Fruit fly (Drosophila melanogaster) whole organism, embryonic: ENCODE results near the gene Rbf2.

ENCODE experiments used
- Abd-B ChIP-seq: fragments of 200-800 bp; sonication (Bioruptor generic); optimal IDR thresholded peaks from 2 replicates; lab custom pipeline; 2018; ENCODE audit warnings: missing biosample characterization, mild to moderate bottlenecking, missing genetic modification characterization, moderate library complexity
- Ada2b ChIP-seq: fragments of 200-800 bp; sonication (Bioruptor generic); IDR thresholded peaks from 2 replicates; pipeline ENCODE4 v1.3.6; 2022; ENCODE audit warnings: missing biosample characterization, missing genetic modification characterization
- CG1024 ChIP-seq: fragments of 200-800 bp; sonication (Bioruptor generic); IDR thresholded peaks from 2 replicates; pipeline ENCODE4 v1.3.6; 2022; ENCODE audit warnings: missing biosample characterization, missing genetic modification characterization
- CG10431 ChIP-seq: fragments of 200-800 bp; sonication (Bioruptor generic); optimal IDR thresholded peaks from 3 replicates; lab custom pipeline; 2018; ENCODE audit warnings: missing biosample characterization, mild to moderate bottlenecking, missing genetic modification characterization
- CG10543 ChIP-seq: fragments of 200-800 bp; sonication (Bioruptor generic); optimal IDR thresholded peaks from 3 replicates; lab custom pipeline; 2017; ENCODE audit warnings: missing biosample characterization, mild to moderate bottlenecking, missing genetic modification characterization, moderate library complexity
- CG11093 ChIP-seq: fragments of 200-800 bp; sonication (Bioruptor generic); IDR thresholded peaks from 3 replicates; pipeline ENCODE4 v1.3.6; 2022; ENCODE audit warnings: missing biosample characterization, missing genetic modification characterization
- CG11247 ChIP-seq: fragments of 200-800 bp; sonication (Bioruptor generic); IDR thresholded peaks from 2 replicates; pipeline ENCODE4 v1.3.6; 2022; ENCODE audit warnings: missing biosample characterization, missing genetic modification characterization
- CG12071 ChIP-seq: fragments of 200-800 bp; sonication (Bioruptor generic); optimal IDR thresholded peaks from 3 replicates; lab custom pipeline; 2018; ENCODE audit warnings: missing biosample characterization, mild to moderate bottlenecking, missing genetic modification characterization
- CG12155 ChIP-seq: fragments of 200-800 bp; sonication (Bioruptor generic); optimal IDR thresholded peaks from 3 replicates; lab custom pipeline; 2016; ENCODE audit warnings: missing biosample characterization, missing genetic modification characterization
- CG1233 ChIP-seq: fragments of 200-800 bp; sonication (Bioruptor generic); optimal IDR thresholded peaks from 4 replicates; lab custom pipeline; 2018; ENCODE audit warnings: missing biosample characterization, mild to moderate bottlenecking, missing genetic modification characterization
- CG14014 ChIP-seq: fragments of 200-800 bp; sonication (Bioruptor generic); IDR thresholded peaks from 2 replicates; pipeline ENCODE4 v1.3.6; 2022; ENCODE audit warnings: missing biosample characterization, missing genetic modification characterization
- CG15479 ChIP-seq: fragments of 200-800 bp; sonication (Bioruptor generic); optimal IDR thresholded peaks from 3 replicates; lab custom pipeline; 2019; ENCODE audit warnings: missing biosample characterization, mild to moderate bottlenecking, missing genetic modification characterization, moderate library complexity
- CG1603 ChIP-seq: fragments of 200-800 bp; sonication (Bioruptor generic); optimal IDR thresholded peaks from 2 replicates; lab custom pipeline; 2019; ENCODE audit warnings: missing biosample characterization, mild to moderate bottlenecking, missing genetic modification characterization, moderate library complexity
- CG17361 ChIP-seq: fragments of 200-800 bp; sonication (Bioruptor generic); IDR thresholded peaks from 3 replicates; pipeline ENCODE4 v1.3.6; 2022; ENCODE audit warnings: missing biosample characterization, missing genetic modification characterization
- CG17568 ChIP-seq: fragments of 200-800 bp; sonication (Bioruptor generic); optimal IDR thresholded peaks from 2 replicates; lab custom pipeline; 2018; ENCODE audit warnings: missing biosample characterization, mild to moderate bottlenecking, missing genetic modification characterization, moderate library complexity
- CG17912 ChIP-seq: fragments of 200-800 bp; sonication (Bioruptor generic); optimal IDR thresholded peaks from 2 replicates; lab custom pipeline; 2018; ENCODE audit warnings: missing biosample characterization, mild to moderate bottlenecking, missing genetic modification characterization
- CG1792 ChIP-seq: fragments of 200-800 bp; sonication (Bioruptor generic); optimal IDR thresholded peaks from 2 replicates; lab custom pipeline; 2016; ENCODE audit warnings: missing biosample characterization, missing genetic modification characterization
- CG18262 ChIP-seq: fragments of 200-800 bp; optimal IDR thresholded peaks from 3 replicates; lab custom pipeline; 2019; ENCODE audit warnings: missing biosample characterization, mild to moderate bottlenecking, missing genetic modification characterization, moderate library complexity
- CG18599 ChIP-seq: fragments of 200-800 bp; sonication (Bioruptor generic); optimal IDR thresholded peaks from 3 replicates; lab custom pipeline; 2017; ENCODE audit warnings: missing biosample characterization, missing genetic modification characterization, mild to moderate bottlenecking, moderate library complexity, missing genetic modification reagents
- CG30403 ChIP-seq: fragments of 200-800 bp; sonication (Bioruptor generic); optimal IDR thresholded peaks from 3 replicates; lab custom pipeline; 2016; ENCODE audit warnings: missing biosample characterization, missing genetic modification characterization
- CG3065 ChIP-seq: fragments of 200-800 bp; sonication (Bioruptor generic); optimal IDR thresholded peaks from 2 replicates; lab custom pipeline; 2016; ENCODE audit warnings: missing biosample characterization, missing genetic modification characterization
- CG31365 ChIP-seq: fragments of 200-800 bp; sonication (Bioruptor generic); optimal IDR thresholded peaks from 2 replicates; lab custom pipeline; 2018; ENCODE audit warnings: missing biosample characterization, mild to moderate bottlenecking, missing genetic modification characterization
- CG32772 ChIP-seq: fragments of 200-800 bp; sonication (Bioruptor generic); IDR thresholded peaks from 2 replicates; pipeline ENCODE4 v1.3.6; 2022; ENCODE audit warnings: missing biosample characterization, missing genetic modification characterization
- CG33557 ChIP-seq: fragments of 200-800 bp; sonication (Bioruptor generic); optimal IDR thresholded peaks from 2 replicates; lab custom pipeline; 2019; ENCODE audit warnings: missing biosample characterization, mild to moderate bottlenecking, missing genetic modification characterization, moderate library complexity
- CG34376 ChIP-seq: fragments of 200-800 bp; sonication (Bioruptor generic); optimal IDR thresholded peaks from 2 replicates; lab custom pipeline; 2018; ENCODE audit warnings: missing biosample characterization, mild to moderate bottlenecking, missing genetic modification characterization
- CG42726 ChIP-seq: fragments of 200-800 bp; sonication (Bioruptor generic); IDR thresholded peaks from 2 replicates; pipeline ENCODE4 v1.3.6; 2022; ENCODE audit warnings: missing biosample characterization, missing genetic modification characterization; ENCODE audit not compliant: partially characterized antibody
- CG4360 ChIP-seq: fragments of 200-800 bp; sonication (Bioruptor generic); IDR thresholded peaks from 2 replicates; pipeline ENCODE4 v1.3.6; 2022; ENCODE audit warnings: missing biosample characterization, missing genetic modification characterization
- CG4707 ChIP-seq: fragments of 200-800 bp; sonication (Bioruptor generic); optimal IDR thresholded peaks from 2 replicates; lab custom pipeline; 2018; ENCODE audit warnings: missing biosample characterization, mild to moderate bottlenecking, missing genetic modification characterization, moderate library complexity
- CG4820 ChIP-seq: fragments of 200-800 bp; sonication (Bioruptor generic); optimal IDR thresholded peaks from 3 replicates; lab custom pipeline; 2016; ENCODE audit warnings: missing biosample characterization, missing genetic modification characterization
- CG7357 ChIP-seq: fragments of 200-800 bp; sonication (Bioruptor generic); IDR thresholded peaks from 3 replicates; pipeline ENCODE4 v1.3.6; 2022; ENCODE audit warnings: missing biosample characterization, missing genetic modification characterization
- CkIIα-i1 ChIP-seq: fragments of 200-800 bp; sonication (Bioruptor generic); IDR thresholded peaks from 2 replicates; pipeline ENCODE4 v1.3.6; 2022; ENCODE audit warnings: missing biosample characterization, missing genetic modification characterization
- CoRest ChIP-seq: fragments of 200-800 bp; sonication (Bioruptor generic); optimal IDR thresholded peaks from 3 replicates; lab custom pipeline; 2018; ENCODE audit warnings: missing biosample characterization, mild to moderate bottlenecking, missing genetic modification characterization, moderate library complexity
- D ChIP-seq, 2 experiments: fragments of 200-800 bp in 1 of 2; fragments of >200 bp in 1 of 2; sonication (Bioruptor generic) in 1 of 2; optimal IDR thresholded peaks; 2 replicates in 1 of 2; 3 replicates in 1 of 2; lab custom pipeline; 2017; ENCODE audit warnings: mild to moderate bottlenecking in 1 of 2, missing biosample characterization in 1 of 2, missing genetic modification characterization in 1 of 2, missing genetic modification reagents in 1 of 2
- Deaf1 ChIP-seq: fragments of 200-800 bp; optimal IDR thresholded peaks from 3 replicates; lab custom pipeline; 2019; ENCODE audit warnings: missing biosample characterization, mild to moderate bottlenecking, missing genetic modification characterization, moderate library complexity
- Doc3 ChIP-seq: fragments of 200-800 bp; sonication (Bioruptor generic); IDR thresholded peaks from 3 replicates; pipeline ENCODE4 v1.3.6; 2022; ENCODE audit warnings: missing biosample characterization, missing genetic modification characterization; ENCODE audit not compliant: partially characterized antibody
- Hmx ChIP-seq: fragments of 200-800 bp; sonication (Bioruptor generic); optimal IDR thresholded peaks from 2 replicates; lab custom pipeline; 2016; ENCODE audit warnings: missing biosample characterization, missing genetic modification characterization
- Hr39 ChIP-seq: fragments of >200 bp; optimal IDR thresholded peaks from 2 replicates; lab custom pipeline; 2017
- Jarid2 ChIP-seq: fragments of 200-800 bp; sonication (Bioruptor generic); optimal IDR thresholded peaks from 3 replicates; lab custom pipeline; 2017; ENCODE audit warnings: mild to moderate bottlenecking, missing biosample characterization, missing genetic modification reagents, missing genetic modification characterization
- Sin3A ChIP-seq: fragments of >200 bp; optimal IDR thresholded peaks from 2 replicates; lab custom pipeline; 2018
- TFAM ChIP-seq: fragments of 200-800 bp; sonication (Bioruptor generic); optimal IDR thresholded peaks from 2 replicates; lab custom pipeline; 2017; ENCODE audit warnings: missing biosample characterization, missing genetic modification characterization, inconsistent platforms
- Tbp ChIP-seq: fragments of >200 bp; optimal IDR thresholded peaks from 2 replicates; lab custom pipeline; 2018; ENCODE audit warnings: missing biosample characterization, missing genetic modification characterization
- bigmax ChIP-seq: fragments of 200-800 bp; sonication (Bioruptor generic); optimal IDR thresholded peaks from 2 replicates; lab custom pipeline; 2018; ENCODE audit warnings: missing biosample characterization, mild to moderate bottlenecking, missing genetic modification characterization
- cwo ChIP-seq: fragments of 200-800 bp; sonication (Bioruptor generic); optimal IDR thresholded peaks from 3 replicates; lab custom pipeline; 2017; ENCODE audit warnings: missing biosample characterization, missing genetic modification characterization, mild to moderate bottlenecking, moderate library complexity, missing genetic modification reagents
- ind ChIP-seq: fragments of 200-800 bp; sonication (Bioruptor generic); optimal IDR thresholded peaks from 3 replicates; lab custom pipeline; 2016; ENCODE audit warnings: missing biosample characterization, missing genetic modification characterization
- sens ChIP-seq: fragments of 200-800 bp; sonication (Bioruptor generic); peaks from one replicate; lab custom pipeline; 2016; ENCODE audit warnings: missing biosample characterization, missing genetic modification characterization
- slou ChIP-seq: fragments of 200-800 bp; sonication (Bioruptor generic); optimal IDR thresholded peaks from 3 replicates; lab custom pipeline; 2016; ENCODE audit warnings: missing biosample characterization, missing genetic modification characterization
- sna ChIP-seq: fragments of 200-800 bp; sonication (Bioruptor generic); IDR thresholded peaks from 2 replicates; pipeline ENCODE4 v1.3.6; 2022; ENCODE audit warnings: missing biosample characterization, missing genetic modification characterization; ENCODE audit not compliant: partially characterized antibody
- sug ChIP-seq: fragments of 200-800 bp; optimal IDR thresholded peaks from 2 replicates; lab custom pipeline; 2019; ENCODE audit warnings: missing biosample characterization, mild to moderate bottlenecking, missing genetic modification characterization, moderate library complexity
- tap ChIP-seq: fragments of 200-800 bp; optimal IDR thresholded peaks from 3 replicates; lab custom pipeline; 2019; ENCODE audit warnings: missing biosample characterization, mild to moderate bottlenecking, missing genetic modification characterization, moderate library complexity
- tio ChIP-seq: fragments of 200-800 bp; sonication (Bioruptor generic); optimal IDR thresholded peaks from 2 replicates; lab custom pipeline; 2017; ENCODE audit warnings: missing biosample characterization, missing genetic modification characterization, inconsistent platforms
- trh ChIP-seq: fragments of 200-800 bp; sonication (Bioruptor generic); optimal IDR thresholded peaks from 2 replicates; lab custom pipeline; 2016; ENCODE audit warnings: missing biosample characterization, missing genetic modification characterization
- vvl ChIP-seq: fragments of 200-800 bp; sonication (Bioruptor generic); IDR thresholded peaks from 2 replicates; pipeline ENCODE4 v1.3.6; 2022; ENCODE audit warnings: missing biosample characterization, missing genetic modification characterization

Rbf2 gene

DNA sequence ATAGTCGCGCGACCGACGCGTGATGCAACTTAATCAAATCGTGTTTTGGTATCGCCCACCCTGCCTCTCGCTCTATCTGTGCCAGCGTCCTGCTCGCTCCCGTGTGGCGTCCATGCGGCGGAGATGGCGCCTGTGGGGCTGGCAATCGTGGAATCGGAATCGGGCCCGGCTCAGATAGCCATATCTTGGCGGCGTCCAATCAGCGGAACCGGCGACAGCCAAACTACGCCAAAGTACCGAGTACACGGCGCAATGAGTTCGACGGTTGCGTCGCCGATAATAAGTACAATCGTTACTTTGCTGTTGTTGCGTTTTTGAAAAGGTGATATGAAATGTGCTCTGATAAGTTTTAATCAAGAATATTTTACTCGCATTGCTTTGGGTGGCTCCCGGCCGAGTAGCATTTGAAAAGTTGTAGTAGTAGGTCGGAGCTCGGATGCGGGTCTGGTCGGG is 20.5 kb downstream of the Rbf2 start, which contains the start of gene srp (continued):
- TF ChIP-seq CG42726 (GFP tag; lab: Robert Waterston, UW) = no peak
- TF ChIP-seq bigmax (GFP tag; lab: Kevin White, UChicago) = no peak
- peak; percentile 96 for TF ChIP-seq CG15479 (GFP tag; lab: Kevin White, UChicago)
- peak; percentile 80 for TF ChIP-seq CG10543 (GFP tag; lab: Kevin White, UChicago)
- TF ChIP-seq CoRest = no peak
- TF ChIP-seq CG4360 (GFP tag; lab: Robert Waterston, UW) = no peak
- TF ChIP-seq tap (tag; lab: Kevin White, UChicago) = no peak
- no peak for TF ChIP-seq CG32772
- TF ChIP-seq trh (GFP tag; lab: Kevin White, UChicago) = no peak
- TF ChIP-seq CG10431 = no peak
- TF ChIP-seq Ada2b = no peak
- no peak for TF ChIP-seq tio (GFP tag; lab: Kevin White, UChicago)
- no peak for TF ChIP-seq Tbp
- TF ChIP-seq CG12071 (GFP tag; lab: Kevin White, UChicago) = no peak
- no peak for TF ChIP-seq CG31365 (tag; lab: Kevin White, UChicago)
- TF ChIP-seq CG18599 = no peak
- TF ChIP-seq CG3065 (GFP tag; lab: Kevin White, UChicago) = no peak
- TF ChIP-seq ind (GFP tag; lab: Kevin White, UChicago) = no peak
- 0 out of 2 replicates have a peak, but pooled peaks have one; percentile 10 for TF ChIP-seq CG14014 (GFP tag; lab: Robert Waterston, UW)
- TF ChIP-seq CG1024 = no peak
- no peak for TF ChIP-seq Abd-B (GFP tag; lab: Kevin White, UChicago)
- TF ChIP-seq CG33557 (GFP tag; lab: Kevin White, UChicago) = no peak
- TF ChIP-seq CG4820 (GFP tag; lab: Kevin White, UChicago) = no peak
- no peak for TF ChIP-seq sna (GFP tag; lab: Robert Waterston, UW)
- TF ChIP-seq CG11247 (GFP tag; lab: Robert Waterston, UW) = no peak
- no peak for TF ChIP-seq TFAM
- TF ChIP-seq CG34376 (GFP tag; lab: Kevin White, UChicago) = peak; percentile 88
- no peak for TF ChIP-seq CG17361
- no peak for TF ChIP-seq Jarid2
- TF ChIP-seq cwo (GFP tag; lab: Kevin White, UChicago) = peak; percentile 100
- no peak for TF ChIP-seq Hmx (GFP tag; lab: Kevin White, UChicago)
- no peak for TF ChIP-seq D (optimal IDR thresholded peaks at IDR 0.05; lab: Kevin White, UChicago)
- TF ChIP-seq D (GFP tag; optimal IDR thresholded peaks at IDR 0.05; lab: Kevin White, UChicago) = no peak
- no peak for TF ChIP-seq Sin3A (lab: Kevin White, UChicago)
- no peak for TF ChIP-seq CG17912 (GFP tag; lab: Kevin White, UChicago)
- no peak for TF ChIP-seq vvl (GFP tag; lab: Robert Waterston, UW)
- no peak for TF ChIP-seq CG4707 (GFP tag; lab: Kevin White, UChicago)
- no peak for TF ChIP-seq sens
- TF ChIP-seq slou (GFP tag; lab: Kevin White, UChicago) = no peak
- no peak for TF ChIP-seq CG1233
- TF ChIP-seq CG30403 = no peak
- no peak for TF ChIP-seq CG1603
- TF ChIP-seq Hr39 (lab: Kevin White, UChicago) = no peak
- no peak for TF ChIP-seq CG11093 (GFP tag; lab: Robert Waterston, UW)
- TF ChIP-seq CG17568 = no peak
- TF ChIP-seq Doc3 (GFP tag; lab: Robert Waterston, UW) = no peak
- TF ChIP-seq CkIIα-i1 (GFP tag; lab: Robert Waterston, UW) = no peak
- TF ChIP-seq CG1792 (GFP tag; lab: Kevin White, UChicago) = no peak
- TF ChIP-seq sug (tag; lab: Kevin White, UChicago) = peak; percentile 91
- TF ChIP-seq CG12155 = peak; percentile 49
- no peak for TF ChIP-seq CG7357 (GFP tag; lab: Robert Waterston, UW)
- TF ChIP-seq Deaf1 (tag; lab: Kevin White, UChicago) = peak; percentile 78
- no peak for TF ChIP-seq CG18262 (tag; lab: Kevin White, UChicago)
